Worm (Caenorhabditis elegans) whole organism, L4/young adult: Measurements from ENCODE around the gene R09A8.2.

Source experiments
- W03F9.2 ChIP-seq: fragments of 150-350 bp; optimal IDR thresholded peaks from 2 replicates; lab custom pipeline; 2014; ENCODE audit warnings: missing biosample characterization, missing genetic modification characterization
- dao-5 ChIP-seq: sonication (generic microtip); optimal IDR thresholded peaks from 2 replicates; lab custom pipeline; 2016; ENCODE audit warnings: missing genotype, missing genetic modification characterization, moderate library complexity, missing compliant biosample characterization

ce11 chrX:12602611-12603010, 16.7 kb upstream of the R09A8.2 start:
- no peak for TF ChIP-seq dao-5 (tag; lab: Kevin White, UChicago)
- TF ChIP-seq W03F9.2 = no peak
